Fruit fly (Drosophila melanogaster) S2 (cell line): ENCODE results near the gene Syt7.
"Not testable (repeated sequence)": the region's sequence is repeated elsewhere in the genome, so short reads cannot be mapped to it uniquely, and the experiment has no call there.

Source experiments
- CG8478 ChIP-seq: fragments of >200 bp; optimal IDR thresholded peaks from 2 replicates; lab custom pipeline; 2018
- CTCF ChIP-seq, 2 experiments: fragments of >200 bp; optimal IDR thresholded peaks; 2 replicates each; lab custom pipeline; 2018

Gene Syt7

dm6 chr4:306431-307342, at the start of gene Syt7:
TSS of gene Syt7 (minus strand) at chr4:306481.
- not testable (repeated sequence) for TF ChIP-seq CG8478 (lab: Kevin White, UChicago); CTCF (optimal IDR thresholded peaks at IDR 0.05; lab: Kevin White, UChicago)

DNA sequence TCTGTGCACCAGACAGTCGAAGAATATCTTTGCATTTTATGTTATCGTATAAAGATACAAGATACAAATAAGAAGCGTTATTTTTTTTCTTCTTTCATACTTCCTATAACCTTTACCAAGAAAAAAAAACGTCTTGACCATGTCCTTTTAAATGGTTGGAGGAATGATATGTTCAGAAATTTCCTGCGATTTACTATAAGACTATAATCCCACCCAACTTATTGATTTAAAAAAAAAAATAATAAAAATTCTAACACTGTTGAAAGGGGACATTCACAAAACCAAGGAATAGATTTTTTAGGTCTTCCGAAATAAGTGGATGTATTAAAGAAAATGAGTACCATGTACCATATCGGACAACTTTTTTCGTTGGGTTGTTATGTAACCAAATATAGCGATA, 29.7 kb upstream of the Syt7 start:
- TF ChIP-seq CTCF (optimal IDR thresholded peaks at IDR 0.05; lab: Kevin White, UChicago) (no peak), CG8478 (lab: Kevin White, UChicago) (no peak)

dm6 chr4:332268-332667, 26.0 kb upstream of the Syt7 start:
- no peak for TF ChIP-seq CTCF (optimal IDR thresholded peaks at IDR 0.05; lab: Kevin White, UChicago)
- no peak for TF ChIP-seq CG8478 (lab: Kevin White, UChicago)

dm6 chr4:329119-329518, 22.8 kb upstream of the Syt7 start:
- no peak for TF ChIP-seq CG8478 (lab: Kevin White, UChicago)

dm6 chr4:318795-319194, 12.5 kb upstream of the Syt7 start:
- TF ChIP-seq CG8478 (lab: Kevin White, UChicago) (no peak), CTCF (optimal IDR thresholded peaks at IDR 0.05; lab: Kevin White, UChicago) (no peak)

- TF ChIP-seq CTCF (optimal IDR thresholded peaks at IDR 0.05; lab: Kevin White, UChicago) (no peak), CG8478 (lab: Kevin White, UChicago) (no peak)
Measured at dm6 chr4:315322-315721, 9.0 kb upstream of the Syt7 start.

DNA sequence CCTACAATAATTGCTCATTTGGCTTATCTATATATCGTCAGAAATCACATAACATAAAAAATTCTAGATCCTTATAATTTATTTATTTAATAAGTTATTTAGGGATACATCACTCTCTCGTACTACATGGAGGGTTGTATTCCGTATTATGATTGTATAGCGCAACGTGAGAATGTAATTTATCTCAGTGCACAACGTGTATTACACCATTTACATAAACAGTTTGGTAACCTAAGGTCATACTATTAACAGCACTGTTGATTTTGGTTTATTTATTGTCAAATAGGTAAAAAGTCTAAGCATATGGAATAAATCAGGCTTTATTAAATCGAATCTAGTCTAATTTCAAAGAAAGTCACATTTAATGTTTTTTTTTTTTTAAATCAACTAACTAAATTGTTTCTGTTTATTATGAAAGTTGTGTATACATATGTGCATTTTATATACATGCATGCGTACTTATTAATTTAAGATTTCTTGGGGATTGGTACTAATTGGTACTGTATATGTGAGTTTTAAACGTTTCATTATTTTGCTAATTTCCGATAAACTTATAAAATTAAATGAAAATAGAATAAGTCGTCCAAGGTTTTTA, 8.5 kb upstream of the Syt7 start, which contains the start of gene Rnf11:
Gene Rnf11, plus strand, starts transcription at position 252 of the 595 bp plus-strand sequence.
- TF ChIP-seq CG8478 (lab: Kevin White, UChicago) (no peak), CTCF (optimal IDR thresholded peaks at IDR 0.05; lab: Kevin White, UChicago) (no peak)

DNA sequence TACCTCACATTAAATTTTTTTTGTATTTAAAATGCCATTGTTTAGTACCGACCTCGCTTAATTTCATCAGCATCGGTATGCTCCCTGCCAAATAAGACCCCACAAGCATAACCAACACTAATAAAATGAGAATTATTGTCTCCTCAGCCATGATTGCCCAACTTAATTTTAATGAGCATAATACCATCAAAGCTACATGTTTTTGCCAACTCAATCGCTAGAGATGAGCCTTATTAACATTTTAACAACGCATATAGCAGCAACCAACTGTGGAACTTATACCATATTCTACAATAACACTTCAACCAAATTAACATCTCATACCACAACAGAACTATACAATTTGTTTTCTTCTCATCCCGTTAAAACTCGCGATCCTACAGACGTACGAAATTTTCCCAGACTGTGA, 7.4 kb upstream of the Syt7 start, which contains the start of gene Zip102B:
Gene Zip102B, minus strand, starts transcription at position 392 of the 409 bp plus-strand sequence.
- no peak for TF ChIP-seq CG8478 (lab: Kevin White, UChicago)
- TF ChIP-seq CTCF (optimal IDR thresholded peaks at IDR 0.05; lab: Kevin White, UChicago) = no peak

- TF ChIP-seq CG8478 (lab: Kevin White, UChicago) (no peak), CTCF (optimal IDR thresholded peaks at IDR 0.05; lab: Kevin White, UChicago) (no peak)
Measured at dm6 chr4:310670-311069, 4.4 kb upstream of the Syt7 start.

- TF ChIP-seq CTCF (optimal IDR thresholded peaks at IDR 0.05; lab: Kevin White, UChicago) = no peak
- no peak for TF ChIP-seq CG8478 (lab: Kevin White, UChicago)
Measured at dm6 chr4:307931-308330, 1.6 kb upstream of the Syt7 start, which contains the start of gene Rad23. TSS of gene Rad23 (plus strand) at chr4:308093.

- TF ChIP-seq CG8478 (lab: Kevin White, UChicago) (no peak), CTCF (optimal IDR thresholded peaks at IDR 0.05; lab: Kevin White, UChicago) (no peak)
Measured at dm6 chr4:305697-306096, 584 bp downstream of the Syt7 start.

- TF ChIP-seq CG8478 (lab: Kevin White, UChicago) (no peak), CTCF (optimal IDR thresholded peaks at IDR 0.05; lab: Kevin White, UChicago) (no peak)
Measured at dm6 chr4:292403-292802, 13.9 kb downstream of the Syt7 start.

DNA sequence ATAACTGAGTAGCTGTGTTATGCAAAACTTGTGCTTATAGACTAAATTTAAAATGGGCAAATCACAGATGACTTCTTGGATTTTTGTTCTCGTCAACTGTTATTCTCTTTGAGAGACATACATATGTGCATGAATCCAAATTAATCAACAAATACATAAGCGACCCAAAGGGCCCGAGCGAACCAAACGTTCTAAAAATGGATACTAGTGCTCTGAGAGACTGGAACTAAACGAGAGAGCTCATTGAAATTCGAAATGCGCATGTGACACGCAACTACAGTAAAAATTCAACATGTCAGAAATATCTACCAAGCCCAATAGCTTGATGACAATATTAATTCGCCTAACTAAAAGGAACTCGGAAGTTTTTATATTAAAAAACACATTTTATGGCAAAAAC, 30.0 kb downstream of the Syt7 start, which contains the start of gene NfI:
Gene NfI, minus strand, starts transcription at position 45 of the 400 bp plus-strand sequence.
- TF ChIP-seq CTCF (optimal IDR thresholded peaks at IDR 0.05; lab: Kevin White, UChicago) (no peak), CG8478 (lab: Kevin White, UChicago) (no peak)

dm6 chr4:274704-275103, 31.6 kb downstream of the Syt7 start:
- TF ChIP-seq CG8478 (lab: Kevin White, UChicago) (no peak), CTCF (optimal IDR thresholded peaks at IDR 0.05; lab: Kevin White, UChicago) (peak in 1 of 2 experiments; percentile 1)

dm6 chr4:261484-262070, 44.7 kb downstream of the Syt7 start:
- TF ChIP-seq CTCF (optimal IDR thresholded peaks at IDR 0.05; lab: Kevin White, UChicago) (no peak), CG8478 (lab: Kevin White, UChicago) (no peak)
